Worm (Caenorhabditis elegans): ENCODE measurements around the gene egl-36.

Gene egl-36

ce11 chrX:10766123-10766622 is 32.0 kb downstream of the egl-36 start (continued):
- TF ChIP-seq efl-1 (GFP tag; optimal IDR thresholded peaks at IDR 0.05) (no peak), ceh-79 (tag; optimal IDR thresholded peaks at IDR 0.05) (no peak), akir-1 (GFP tag; optimal IDR thresholded peaks at IDR 0.05) (no peak), cebp-1 (GFP tag; IDR thresholded peaks at IDR 0.05) (no peak), cebp-1 (tag; optimal IDR thresholded peaks at IDR 0.05) (peak; percentile 89), ceh-40 (GFP tag; IDR thresholded peaks at IDR 0.05) (no peak), rcor-1 (GFP tag; IDR thresholded peaks at IDR 0.05) (peak; percentile 66; the same call in 1 of the 2 replicates), mel-28 (tag; optimal IDR thresholded peaks at IDR 0.05; ENCODE audit: borderline replicate concordance) (no peak), hlh-12 (tag; optimal IDR thresholded peaks at IDR 0.05) (no peak), atf-7 (tag; optimal IDR thresholded peaks at IDR 0.05) (peak; percentile 91), F55B11.4 (tag; optimal IDR thresholded peaks at IDR 0.05; ENCODE audit: borderline replicate concordance, insufficient read depth) (no peak), madf-6 (GFP tag; IDR thresholded peaks at IDR 0.05) (no peak), hrde-1 (tag; optimal IDR thresholded peaks at IDR 0.05; ENCODE audit: borderline replicate concordance) (no peak), somi-1 (GFP tag; optimal IDR thresholded peaks at IDR 0.05) (peak; percentile 89), repo-1 (tag; optimal IDR thresholded peaks at IDR 0.05) (peak; percentile 76), mcd-1 (GFP tag; IDR thresholded peaks at IDR 0.05) (peak; percentile 68), mes-4 (tag; optimal IDR thresholded peaks at IDR 0.05) (no peak), hmg-1.2 (GFP tag; IDR thresholded peaks at IDR 0.05) (peak; percentile 91), nhr-90 (tag; optimal IDR thresholded peaks at IDR 0.05) (peak; percentile 61), lag-1 (GFP tag; IDR thresholded peaks at IDR 0.05) (no peak), tlf-1 (GFP tag; optimal IDR thresholded peaks at IDR 0.05) (peak; percentile 64), snpc-1.3 (tag; optimal IDR thresholded peaks at IDR 0.05; ENCODE audit: insufficient read depth) (peak; percentile 21), nfyb-1 (GFP tag; IDR thresholded peaks at IDR 0.05) (peak; percentile 85; the same call in 1 of the 2 replicates), hlh-26 (GFP tag; conservative IDR thresholded peaks at IDR 0.05) (no peak), hmg-20 (GFP tag; IDR thresholded peaks at IDR 0.05) (peak; percentile 68; the same call in 1 of the 2 replicates), K11D2.4 (GFP tag; IDR thresholded peaks at IDR 0.05) (peak; percentile 70; the same call in 1 of the 2 replicates), ceh-58 (GFP tag; IDR thresholded peaks at IDR 0.05) (no peak), lin-40 (tag; optimal IDR thresholded peaks at IDR 0.05) (peak; percentile 96), C06A6.2 (GFP tag; conservative IDR thresholded peaks at IDR 0.05) (peak; percentile 74), B0261.1 (tag; optimal IDR thresholded peaks at IDR 0.05) (peak; percentile 9), T26A5.8 (tag; optimal IDR thresholded peaks at IDR 0.05) (no peak), ceh-91 (GFP tag; IDR thresholded peaks at IDR 0.05) (no peak), ets-4 (GFP tag; optimal IDR thresholded peaks at IDR 0.05) (peak; percentile 44), nhr-179 (tag; optimal IDR thresholded peaks at IDR 0.05) (no peak), bed-1 (GFP tag; IDR thresholded peaks at IDR 0.05) (no peak), B0035.1 (tag; optimal IDR thresholded peaks at IDR 0.05) (no peak), F57C9.4 (tag; optimal IDR thresholded peaks at IDR 0.05) (no peak), F33H1.4 (GFP tag; IDR thresholded peaks at IDR 0.05) (no peak), egl-18 (GFP tag; IDR thresholded peaks at IDR 0.05) (no peak), Y56A3A.18 (GFP tag; IDR thresholded peaks at IDR 0.05) (0 out of 2 replicates have a peak, but pooled peaks have one; percentile 37), Y67H2A.10 (GFP tag; conservative IDR thresholded peaks at IDR 0.05) (no peak), nhr-120 (GFP tag; IDR thresholded peaks at IDR 0.05) (no peak), ztf-6 (GFP tag; IDR thresholded peaks at IDR 0.05) (no peak), lsy-27 (tag; optimal IDR thresholded peaks at IDR 0.05; ENCODE audit: borderline replicate concordance, insufficient read depth) (no peak), egl-44 (GFP tag; IDR thresholded peaks at IDR 0.05) (peak; percentile 91), egrh-3 (GFP tag; IDR thresholded peaks at IDR 0.05) (no peak; the same call in none of the 2 replicates), madf-8 (GFP tag; conservative IDR thresholded peaks at IDR 0.05) (no peak), rpc-1 (optimal IDR thresholded peaks at IDR 0.05) (no peak), rpc-1 (tag; optimal IDR thresholded peaks at IDR 0.05) (no peak)
